Worm (Caenorhabditis elegans) whole organism, L4/young adult: ENCODE data around the gene C14A6.5.

Experiments used
- W03F9.2 ChIP-seq: fragments of 150-350 bp; optimal IDR thresholded peaks from 2 replicates; lab custom pipeline; 2014; ENCODE audit warnings: missing biosample characterization, missing genetic modification characterization
- dao-5 ChIP-seq: sonication (generic microtip); optimal IDR thresholded peaks from 2 replicates; lab custom pipeline; 2016; ENCODE audit warnings: missing genotype, missing genetic modification characterization, moderate library complexity, missing compliant biosample characterization
- him-1 ChIP-seq: sonication (generic microtip); optimal IDR thresholded peaks from 2 replicates; lab custom pipeline; 2016; ENCODE audit warnings: missing genotype, missing genetic modification reagents, missing genetic modification characterization, missing compliant biosample characterization

DNA sequence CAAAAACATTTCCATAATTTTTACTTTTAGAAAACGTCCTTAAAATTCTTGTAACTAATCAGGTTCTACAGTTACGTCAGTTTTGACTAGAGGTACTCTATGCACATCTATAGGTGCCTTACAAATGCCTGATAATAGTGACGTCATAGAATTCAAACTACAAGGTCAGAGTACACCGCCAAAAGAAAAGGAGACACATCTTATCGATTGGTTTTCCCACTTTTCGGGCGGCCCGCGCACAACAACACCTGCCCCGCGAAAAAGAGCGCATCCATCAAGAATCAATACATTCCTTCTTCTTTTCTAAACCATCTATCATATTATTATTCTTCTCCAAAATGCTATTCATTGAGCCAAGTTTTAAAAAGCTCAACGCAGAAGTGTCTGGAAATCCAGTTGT, 15.0 kb upstream of the C14A6.5 start, which contains the start of gene C31G12.1:
- TF ChIP-seq him-1 (tag; lab: Kevin White, UChicago) (no peak), W03F9.2 (tag; lab: Kevin White, UChicago) (no peak), dao-5 (tag; lab: Kevin White, UChicago) (no peak)
